Fruit fly (Drosophila melanogaster): ENCODE data around the gene CG4073.

dm6 chr3R:10673571-10673970 is 41.0 kb upstream of the CG4073 start:
- TF ChIP-seq NC2α (GFP tag; optimal IDR thresholded peaks at IDR 0.05) = no peak
- TF ChIP-seq CG12942 (GFP tag; optimal IDR thresholded peaks at IDR 0.05) = no peak
- TF ChIP-seq CG10565 (GFP tag; optimal IDR thresholded peaks at IDR 0.05) = no peak
- TF ChIP-seq chm (GFP tag; IDR thresholded peaks at IDR 0.05) = peak; percentile 26; the same call in 1 of the 2 replicates
- no peak for TF ChIP-seq grau (tag; optimal IDR thresholded peaks at IDR 0.05)
- no peak for TF ChIP-seq toy (GFP tag; IDR thresholded peaks at IDR 0.05)
- no peak for TF ChIP-seq CG1529 (GFP tag; optimal IDR thresholded peaks at IDR 0.05)
- no peak for TF ChIP-seq Eip74EF (GFP tag; optimal IDR thresholded peaks at IDR 0.05)
- no peak for TF ChIP-seq fru (optimal IDR thresholded peaks at IDR 0.05)
- no peak for TF ChIP-seq kay (GFP tag; optimal IDR thresholded peaks at IDR 0.05)
- TF ChIP-seq Ets65A (GFP tag) = no peak
